Fruit fly (Drosophila melanogaster) whole organism, prepupa: ENCODE data around the gene plum.

Experiments used
- Blimp-1 ChIP-seq: fragments of 200-800 bp; sonication (Bioruptor generic); optimal IDR thresholded peaks from 3 replicates; lab custom pipeline; 2017; ENCODE audit warnings: missing biosample characterization, missing genetic modification characterization, mild to moderate bottlenecking, moderate library complexity, missing genetic modification reagents
- CG11294 ChIP-seq: fragments of 200-800 bp; sonication (Bioruptor generic); IDR thresholded peaks from 2 replicates; pipeline ENCODE4 v1.3.6; 2022; ENCODE audit warnings: missing biosample characterization, missing genetic modification characterization
- CG11762 ChIP-seq: fragments of 200-800 bp; sonication (Bioruptor generic); optimal IDR thresholded peaks from 3 replicates; lab custom pipeline; 2016; ENCODE audit warnings: missing biosample characterization, missing genetic modification characterization; ENCODE audit not compliant: insufficient read depth
- CG11902 ChIP-seq: fragments of 200-800 bp; sonication (Bioruptor generic); optimal IDR thresholded peaks from 3 replicates; lab custom pipeline; 2016; ENCODE audit warnings: missing biosample characterization, missing genetic modification characterization
- CG15336 ChIP-seq: fragments of 200-800 bp; sonication (Bioruptor generic); IDR thresholded peaks from 2 replicates; pipeline ENCODE4 v1.3.6; 2022; ENCODE audit warnings: missing biosample characterization, missing genetic modification characterization
- CG1621 ChIP-seq: fragments of 200-800 bp; sonication (Bioruptor generic); optimal IDR thresholded peaks from 3 replicates; lab custom pipeline; 2018; ENCODE audit warnings: missing biosample characterization, mild to moderate bottlenecking, missing genetic modification characterization
- CG16779 ChIP-seq: fragments of 200-800 bp; sonication (Bioruptor generic); optimal IDR thresholded peaks from 3 replicates; lab custom pipeline; 2017; ENCODE audit warnings: missing biosample characterization, mild to moderate bottlenecking, missing genetic modification characterization
- CG3032 ChIP-seq: fragments of 200-800 bp; optimal IDR thresholded peaks from 2 replicates; lab custom pipeline; 2019; ENCODE audit warnings: missing biosample characterization, mild to moderate bottlenecking, missing genetic modification characterization, moderate library complexity
- CG32006 ChIP-seq: fragments of 200-800 bp; sonication (Bioruptor generic); optimal IDR thresholded peaks from 3 replicates; lab custom pipeline; 2017; ENCODE audit warnings: missing biosample characterization, mild to moderate bottlenecking, missing genetic modification characterization
- CG34406 ChIP-seq: fragments of 200-800 bp; sonication (Bioruptor generic); optimal IDR thresholded peaks from 3 replicates; lab custom pipeline; 2016; ENCODE audit warnings: missing biosample characterization, missing genetic modification characterization
- CG3919 ChIP-seq: fragments of 200-800 bp; sonication (Bioruptor generic); optimal IDR thresholded peaks from 3 replicates; lab custom pipeline; 2016; ENCODE audit warnings: missing biosample characterization, missing genetic modification characterization
- CG6163 ChIP-seq: fragments of 200-800 bp; sonication (Bioruptor generic); IDR thresholded peaks from 3 replicates; pipeline ENCODE4 v1.3.6; 2022; ENCODE audit warnings: missing biosample characterization, missing genetic modification characterization
- CG6808 ChIP-seq: fragments of 200-800 bp; sonication (Bioruptor generic); optimal IDR thresholded peaks from 3 replicates; lab custom pipeline; 2017; ENCODE audit warnings: missing biosample characterization, missing genetic modification characterization, mild to moderate bottlenecking, moderate library complexity, missing genetic modification reagents
- CG6854 ChIP-seq: fragments of 200-800 bp; sonication (Bioruptor generic); optimal IDR thresholded peaks from 2 replicates; lab custom pipeline; 2017; ENCODE audit warnings: missing biosample characterization, mild to moderate bottlenecking, missing genetic modification characterization
- CG7368 ChIP-seq: fragments of 200-800 bp; sonication (Bioruptor generic); optimal IDR thresholded peaks from 3 replicates; lab custom pipeline; 2016; ENCODE audit warnings: missing biosample characterization, missing genetic modification characterization
- CG8119 ChIP-seq: fragments of 200-800 bp; sonication (Bioruptor generic); IDR thresholded peaks from 3 replicates; pipeline ENCODE4 v1.3.6; 2022; ENCODE audit warnings: missing biosample characterization, missing genetic modification characterization
- CG8319 ChIP-seq: fragments of 200-800 bp; sonication (Bioruptor generic); optimal IDR thresholded peaks from 3 replicates; lab custom pipeline; 2016; ENCODE audit warnings: missing biosample characterization, missing genetic modification characterization
- Eip75B ChIP-seq: fragments of 200-800 bp; sonication (Bioruptor generic); optimal IDR thresholded peaks from 3 replicates; lab custom pipeline; 2016; ENCODE audit warnings: missing biosample characterization, missing genetic modification characterization
- Eip78C ChIP-seq: fragments of 200-800 bp; sonication (Bioruptor generic); peaks from one replicate; lab custom pipeline; 2016; ENCODE audit warnings: missing biosample characterization, missing genetic modification characterization
- Eip93F ChIP-seq: fragments of 200-800 bp; sonication (Bioruptor generic); optimal IDR thresholded peaks from 2 replicates; lab custom pipeline; 2016; ENCODE audit warnings: missing biosample characterization, mild to moderate bottlenecking, missing genetic modification characterization
- Ets21C ChIP-seq: fragments of 200-800 bp; sonication (Bioruptor generic); optimal IDR thresholded peaks from 3 replicates; lab custom pipeline; 2016; ENCODE audit warnings: missing biosample characterization, missing genetic modification characterization
- Ets96B ChIP-seq: fragments of 200-800 bp; optimal IDR thresholded peaks from 2 replicates; lab custom pipeline; 2019; ENCODE audit warnings: missing biosample characterization, mild to moderate bottlenecking, missing genetic modification characterization, moderate library complexity
- Gug ChIP-seq: fragments of 200-800 bp; sonication (Bioruptor generic); IDR thresholded peaks from 2 replicates; pipeline ENCODE4 v1.3.6; 2022; ENCODE audit warnings: missing biosample characterization, missing genetic modification characterization
- Hr38 ChIP-seq: sonication (Bioruptor generic); optimal IDR thresholded peaks from 2 replicates; lab custom pipeline; 2016; ENCODE audit warnings: missing biosample characterization, missing genetic modification characterization
- Hr39 ChIP-seq: fragments of 200-800 bp; sonication (Bioruptor generic); optimal IDR thresholded peaks from 2 replicates; lab custom pipeline; 2016; ENCODE audit warnings: missing biosample characterization, missing genetic modification characterization
- Hr4 ChIP-seq: fragments of 200-800 bp; sonication (Bioruptor generic); optimal IDR thresholded peaks from 3 replicates; lab custom pipeline; 2016; ENCODE audit warnings: missing biosample characterization, missing genetic modification characterization
- Lpt ChIP-seq: fragments of 200-800 bp; sonication (Bioruptor generic); optimal IDR thresholded peaks from 3 replicates; lab custom pipeline; 2016; ENCODE audit warnings: missing biosample characterization, missing genetic modification characterization
- Met ChIP-seq: fragments of 200-800 bp; sonication (Bioruptor generic); optimal IDR thresholded peaks from 3 replicates; lab custom pipeline; 2016; ENCODE audit warnings: missing biosample characterization, missing genetic modification characterization
- OdsH ChIP-seq: fragments of 200-800 bp; sonication (Bioruptor generic); optimal IDR thresholded peaks from 3 replicates; lab custom pipeline; 2016; ENCODE audit warnings: missing biosample characterization, missing genetic modification characterization
- Smox ChIP-seq: fragments of 200-800 bp; sonication (Bioruptor generic); optimal IDR thresholded peaks from 3 replicates; lab custom pipeline; 2016; ENCODE audit warnings: missing biosample characterization, missing genetic modification characterization
- Sox102F ChIP-seq: fragments of 200-800 bp; sonication (Bioruptor generic); optimal IDR thresholded peaks from 2 replicates; lab custom pipeline; 2016; ENCODE audit warnings: missing biosample characterization, mild to moderate bottlenecking, missing genetic modification characterization
- Sox14 ChIP-seq: fragments of 200-800 bp; sonication (Bioruptor generic); optimal IDR thresholded peaks from 3 replicates; lab custom pipeline; 2016; ENCODE audit warnings: missing biosample characterization, missing genetic modification characterization
- Sox15 ChIP-seq: fragments of 200-800 bp; sonication (Bioruptor generic); optimal IDR thresholded peaks from 3 replicates; lab custom pipeline; 2016; ENCODE audit warnings: missing biosample characterization, missing genetic modification characterization
- achi ChIP-seq: fragments of 200-800 bp; sonication (Bioruptor generic); optimal IDR thresholded peaks from 3 replicates; lab custom pipeline; 2016; ENCODE audit warnings: missing biosample characterization, missing genetic modification characterization
- acj6 ChIP-seq: fragments of 200-800 bp; sonication (Bioruptor generic); optimal IDR thresholded peaks from 3 replicates; lab custom pipeline; 2016; ENCODE audit warnings: missing biosample characterization, missing genetic modification characterization
- cyc ChIP-seq: fragments of 200-800 bp; sonication (Bioruptor generic); optimal IDR thresholded peaks from 3 replicates; lab custom pipeline; 2016; ENCODE audit warnings: missing biosample characterization, missing genetic modification characterization
- dac ChIP-seq: fragments of 200-800 bp; sonication (Bioruptor generic); optimal IDR thresholded peaks from 2 replicates; lab custom pipeline; 2017; ENCODE audit warnings: missing biosample characterization, mild to moderate bottlenecking, missing genetic modification characterization
- dsx ChIP-seq: fragments of 200-800 bp; optimal IDR thresholded peaks from 3 replicates; lab custom pipeline; 2019; ENCODE audit warnings: missing biosample characterization, mild to moderate bottlenecking, missing genetic modification characterization, moderate library complexity; ENCODE audit not compliant: poor library complexity, severe bottlenecking
- esn ChIP-seq: fragments of 200-800 bp; sonication (Bioruptor generic); optimal IDR thresholded peaks from 2 replicates; lab custom pipeline; 2016; ENCODE audit warnings: missing biosample characterization, mild to moderate bottlenecking, missing genetic modification characterization, moderate library complexity
- fd59A ChIP-seq: fragments of 200-800 bp; sonication (Bioruptor generic); optimal IDR thresholded peaks from 2 replicates; lab custom pipeline; 2017; ENCODE audit warnings: missing biosample characterization, mild to moderate bottlenecking, missing genetic modification characterization, missing genetic modification reagents
- fd85E ChIP-seq: fragments of 200-800 bp; sonication (Bioruptor generic); optimal IDR thresholded peaks from 3 replicates; lab custom pipeline; 2016; ENCODE audit warnings: missing biosample characterization, missing genetic modification characterization
- net ChIP-seq: fragments of 200-800 bp; sonication (Bioruptor generic); optimal IDR thresholded peaks from 3 replicates; lab custom pipeline; 2016; ENCODE audit warnings: missing biosample characterization, missing genetic modification characterization
- pdm3 ChIP-seq: fragments of 200-800 bp; sonication (Bioruptor generic); optimal IDR thresholded peaks from 3 replicates; lab custom pipeline; 2016; ENCODE audit warnings: missing biosample characterization, missing genetic modification characterization
- spab ChIP-seq: fragments of 200-800 bp; sonication (Bioruptor generic); optimal IDR thresholded peaks from 2 replicates; lab custom pipeline; 2017; ENCODE audit warnings: missing biosample characterization, mild to moderate bottlenecking, missing genetic modification characterization, missing genetic modification reagents
- ss ChIP-seq, 2 experiments: fragments of 200-800 bp; sonication (Bioruptor generic); optimal IDR thresholded peaks; 2 replicates in 1 of 2; 3 replicates in 1 of 2; lab custom pipeline; 2017 to 2018; ENCODE audit warnings: mild to moderate bottlenecking in 2 of 2, missing biosample characterization in 2 of 2, missing genetic modification characterization in 2 of 2, moderate library complexity in 1 of 2
- svp ChIP-seq: fragments of 200-800 bp; sonication (Bioruptor generic); peaks from one replicate; lab custom pipeline; 2016; ENCODE audit warnings: missing biosample characterization, missing genetic modification characterization
- topi ChIP-seq: fragments of 200-800 bp; sonication (Bioruptor generic); optimal IDR thresholded peaks from 3 replicates; lab custom pipeline; 2016; ENCODE audit warnings: missing biosample characterization, missing genetic modification characterization
- vri ChIP-seq: fragments of 200-800 bp; sonication (Bioruptor generic); optimal IDR thresholded peaks from 3 replicates; lab custom pipeline; 2016; ENCODE audit warnings: missing biosample characterization, mild to moderate bottlenecking, missing genetic modification characterization

plum gene

dm6 chr3R:26429619-26430018 lies 105.4 kb downstream of the plum start (continued):
- TF ChIP-seq OdsH (GFP tag; lab: Kevin White, UChicago) (peak; percentile 50), vri (GFP tag; lab: Kevin White, UChicago) (no peak), fd85E (GFP tag; lab: Kevin White, UChicago) (no peak), cyc (no peak), Ets21C (GFP tag; lab: Kevin White, UChicago) (no peak), Hr39 (GFP tag; lab: Kevin White, UChicago) (no peak), CG15336 (GFP tag; lab: Robert Waterston, UW) (no peak), spab (GFP tag; lab: Kevin White, UChicago) (no peak), CG8119 (GFP tag; lab: Robert Waterston, UW) (peak; percentile 19; the same call in 1 of the 3 replicates), CG6808 (peak; percentile 11), pdm3 (GFP tag; lab: Kevin White, UChicago) (no peak), topi (GFP tag; lab: Kevin White, UChicago) (peak; percentile 3), Smox (GFP tag; lab: Kevin White, UChicago) (no peak), Sox14 (no peak)

DNA sequence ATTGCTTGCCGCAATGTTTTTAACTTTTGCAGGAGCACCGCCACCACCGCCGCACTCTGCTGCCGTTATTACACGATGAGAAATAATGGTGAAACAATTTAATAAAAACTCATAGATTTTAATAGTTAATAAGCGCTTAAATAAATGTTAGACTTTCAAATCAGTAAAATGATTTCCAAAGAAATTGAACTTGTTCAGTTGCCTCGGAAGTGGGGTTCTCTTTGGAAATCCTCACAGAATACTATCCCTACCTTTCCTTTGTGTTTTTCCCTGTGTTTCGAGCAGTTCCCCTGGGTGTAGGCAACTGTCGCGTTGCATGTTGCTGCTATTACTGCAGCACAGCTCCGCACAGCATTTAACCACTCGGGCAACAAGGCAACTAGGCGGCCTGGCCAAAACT lies 106.8 kb downstream of the plum start:
- TF ChIP-seq Ets96B (tag; lab: Kevin White, UChicago) (peak; percentile 50), Smox (GFP tag; lab: Kevin White, UChicago) (peak; percentile 5), pdm3 (GFP tag; lab: Kevin White, UChicago) (peak; percentile 34), Blimp-1 (GFP tag; lab: Kevin White, UChicago) (no peak), CG11294 (GFP tag; lab: Robert Waterston, UW) (no peak), CG32006 (GFP tag; lab: Kevin White, UChicago) (peak; percentile 65), acj6 (peak; percentile 23), topi (GFP tag; lab: Kevin White, UChicago) (peak; percentile 28), CG7368 (GFP tag; lab: Kevin White, UChicago) (no peak), fd59A (GFP tag; lab: Kevin White, UChicago) (peak; percentile 19), dsx (GFP tag; lab: Kevin White, UChicago) (no peak), CG3032 (peak; percentile 16), CG16779 (tag; lab: Kevin White, UChicago) (no peak), ss (GFP tag; optimal IDR thresholded peaks at IDR 0.05; lab: Kevin White, UChicago) (peak; percentile 35 to 40), CG15336 (GFP tag; lab: Robert Waterston, UW) (0 out of 2 replicates have a peak, but pooled peaks have one; percentile 21), dac (GFP tag; lab: Kevin White, UChicago) (no peak), Sox15 (GFP tag; lab: Kevin White, UChicago) (no peak), achi (peak; percentile 47), cyc (peak; percentile 27), CG11762 (peak; percentile 12), svp (GFP tag; lab: Kevin White, UChicago) (peak; percentile 66), Gug (GFP tag; lab: Robert Waterston, UW) (no peak), Eip75B (GFP tag; lab: Kevin White, UChicago) (peak; percentile 36), CG3919 (GFP tag; lab: Kevin White, UChicago) (peak; percentile 58), CG1621 (tag; lab: Kevin White, UChicago) (no peak), CG34406 (GFP tag; lab: Kevin White, UChicago) (peak; percentile 25), Sox102F (GFP tag; lab: Kevin White, UChicago) (no peak), Ets21C (GFP tag; lab: Kevin White, UChicago) (no peak), CG11902 (no peak), Lpt (GFP tag; lab: Kevin White, UChicago) (peak; percentile 43), CG6163 (no peak), CG8319 (GFP tag; lab: Kevin White, UChicago) (no peak), CG8119 (GFP tag; lab: Robert Waterston, UW) (peak; percentile 61; the same call in 2 of the 3 replicates), Eip93F (GFP tag; lab: Kevin White, UChicago) (no peak), OdsH (GFP tag; lab: Kevin White, UChicago) (peak; percentile 56), Hr38 (no peak), vri (GFP tag; lab: Kevin White, UChicago) (no peak), Met (GFP tag; lab: Kevin White, UChicago) (peak; percentile 29), Eip78C (GFP tag; lab: Kevin White, UChicago) (peak; percentile 82), CG6808 (peak; percentile 19), CG6854 (GFP tag; lab: Kevin White, UChicago) (no peak), Hr4 (GFP tag; lab: Kevin White, UChicago) (peak; percentile 73), Sox14 (peak; percentile 44), net (GFP tag; lab: Kevin White, UChicago) (peak; percentile 21), esn (peak; percentile 32)
